Worm (Caenorhabditis elegans): ENCODE measurements around the gene K02F6.4.

- TF ChIP-seq him-1 (tag; optimal IDR thresholded peaks at IDR 0.05) (no peak), dao-5 (tag; optimal IDR thresholded peaks at IDR 0.05) (no peak)
Observed at ce11 chrII:2578216-2578615, 39.9 kb downstream of the K02F6.4 start.

Data from whole organism, L4/young adult.